Worm (Caenorhabditis elegans) whole organism, early embryonic: ENCODE results near the gene M01E10.3.

Source experiments
- ama-1 ChIP-seq: fragments of 150-350 bp; optimal IDR thresholded peaks from 2 replicates; lab custom pipeline; 2014
- ceh-36 ChIP-seq: sonication (generic microtip); optimal IDR thresholded peaks from 2 replicates; lab custom pipeline; 2016; ENCODE audit warnings: missing genetic modification characterization, inconsistent platforms, missing compliant biosample characterization
- hmbx-1 ChIP-seq: sonication (generic microtip); optimal IDR thresholded peaks from 2 replicates; lab custom pipeline; 2016; ENCODE audit warnings: mild to moderate bottlenecking, missing genetic modification characterization, missing compliant biosample characterization
- hnd-1 ChIP-seq: sonication (generic microtip); optimal IDR thresholded peaks from 2 replicates; lab custom pipeline; 2016; ENCODE audit warnings: missing genetic modification characterization, missing compliant biosample characterization
- scrt-1 ChIP-seq: fragments of 200-800 bp; sonication (Bioruptor generic); IDR thresholded peaks from 2 replicates; pipeline ENCODE4 v1.3.6; 2022; ENCODE audit warnings: missing genetic modification characterization, missing compliant biosample characterization

DNA sequence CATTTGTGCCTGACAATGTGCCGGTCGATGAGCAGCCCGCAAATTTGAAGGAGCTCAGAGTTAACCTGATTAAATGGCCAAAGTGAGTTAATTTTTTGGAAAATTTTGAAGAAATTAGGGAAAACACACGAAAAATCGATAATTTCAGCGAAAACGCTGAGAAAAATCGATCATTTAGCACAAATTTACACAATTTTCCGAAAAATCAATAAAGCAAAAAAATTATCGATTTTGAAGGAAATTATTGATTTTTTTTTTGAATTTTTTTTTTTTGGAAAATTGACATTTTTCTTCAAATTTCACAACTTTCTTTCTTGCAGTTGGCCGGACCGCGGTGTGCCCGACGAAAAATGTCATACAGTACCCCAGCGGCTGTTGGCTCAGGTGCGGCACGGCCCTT is 44.2 kb upstream of the M01E10.3 start:
- TF ChIP-seq hnd-1 (tag; lab: Kevin White, UChicago) (no peak), ama-1 (lab: Kevin White, UChicago) (no peak), ceh-36 (tag; lab: Kevin White, UChicago) (no peak), scrt-1 (GFP tag; lab: Robert Waterston, UW) (no peak), hmbx-1 (tag; lab: Kevin White, UChicago) (no peak)
